Worm (Caenorhabditis elegans) whole organism, L4 larva: Measurements from ENCODE around the gene mdl-1.
A peak's percentile ranks its signal among the peaks of the same experiment; 100 is the strongest.

Experiments
- D1046.2 ChIP-seq: fragments of 200-800 bp; sonication (Bioruptor generic); IDR thresholded peaks from 2 replicates; pipeline ENCODE4 v1.3.6; 2022; ENCODE audit warnings: missing genetic modification characterization, missing compliant biosample characterization
- F10B5.3 ChIP-seq: sonication (generic microtip); optimal IDR thresholded peaks from 2 replicates; lab custom pipeline; 2016; ENCODE audit warnings: mild to moderate bottlenecking, missing genetic modification characterization, missing compliant biosample characterization
- F26F4.8 ChIP-seq: fragments of 200-800 bp; sonication (Bioruptor generic); conservative IDR thresholded peaks from 2 replicates; pipeline ENCODE4 v1.3.6; 2022; ENCODE audit warnings: missing genetic modification characterization, missing compliant biosample characterization
- F49E8.2 ChIP-seq: sonication (generic microtip); optimal IDR thresholded peaks from 2 replicates; lab custom pipeline; 2016; ENCODE audit warnings: missing compliant biosample characterization, mild to moderate bottlenecking, missing genetic modification characterization, borderline replicate concordance
- T20F7.1 ChIP-seq: fragments of 200-800 bp; sonication (Bioruptor generic); optimal IDR thresholded peaks from 2 replicates; lab custom pipeline; 2018; ENCODE audit warnings: mild to moderate bottlenecking, missing genetic modification characterization, missing compliant biosample characterization
- Y105C5A.15 ChIP-seq: fragments of 200-800 bp; sonication (Bioruptor generic); IDR thresholded peaks from 2 replicates; pipeline ENCODE4 v1.3.6; 2022; ENCODE audit warnings: missing genetic modification characterization, missing compliant biosample characterization
- Y5F2A.4 ChIP-seq: fragments of 200-800 bp; sonication (Bioruptor generic); optimal IDR thresholded peaks from 2 replicates; lab custom pipeline; 2018; ENCODE audit warnings: mild to moderate bottlenecking, missing genetic modification characterization, missing compliant biosample characterization
- aha-1 ChIP-seq: fragments of 150-350 bp; peaks from one replicate; lab custom pipeline; 2014; ENCODE audit warnings: missing biosample characterization, missing genetic modification characterization
- ama-1 ChIP-seq: fragments of 150-350 bp; optimal IDR thresholded peaks from 2 replicates; lab custom pipeline; 2014; ENCODE audit warnings: inconsistent platforms, mixed read lengths
- arid-1 ChIP-seq: fragments of 200-800 bp; sonication (Bioruptor generic); conservative IDR thresholded peaks from 2 replicates; pipeline ENCODE4 v1.3.6; 2022; ENCODE audit warnings: missing genetic modification reagents, missing genetic modification characterization, missing compliant biosample characterization
- attf-4 ChIP-seq: sonication (generic microtip); optimal IDR thresholded peaks from 3 replicates; lab custom pipeline; 2017; ENCODE audit warnings: missing biosample characterization, missing genetic modification characterization
- ceh-20 ChIP-seq: fragments of 200-800 bp; sonication (Bioruptor generic); IDR thresholded peaks from 2 replicates; pipeline ENCODE4 v1.3.6; 2022; ENCODE audit warnings: missing genetic modification reagents, missing genetic modification characterization, missing compliant biosample characterization
- ceh-28 ChIP-seq: fragments of 150-350 bp; optimal IDR thresholded peaks from 2 replicates; lab custom pipeline; 2014; ENCODE audit warnings: missing biosample characterization, missing genetic modification reagents, missing genetic modification characterization
- ceh-82 ChIP-seq: sonication (generic microtip); optimal IDR thresholded peaks from 2 replicates; lab custom pipeline; 2017; ENCODE audit warnings: missing biosample characterization, missing genetic modification characterization
- ces-1 ChIP-seq: fragments of 150-350 bp; sonication (generic microtip); optimal IDR thresholded peaks from 4 replicates; lab custom pipeline; 2014; ENCODE audit warnings: missing biosample characterization, missing genetic modification reagents, missing genetic modification characterization
- daf-16 ChIP-seq, 3 experiments: sonication (generic microtip); optimal IDR thresholded peaks; 2 replicates each; lab custom pipeline; 2016 to 2017; ENCODE audit warnings: missing genetic modification characterization in 3 of 3, missing genetic modification reagents in 3 of 3, mild to moderate bottlenecking in 2 of 3, missing compliant biosample characterization in 2 of 3, missing biosample characterization in 1 of 3, moderate library complexity in 1 of 3
- daf-19 ChIP-seq: fragments of 200-800 bp; sonication (Bioruptor generic); conservative IDR thresholded peaks from 2 replicates; pipeline ENCODE4 v1.3.6; 2022; ENCODE audit warnings: missing genetic modification characterization, missing compliant biosample characterization
- daf-8 ChIP-seq: fragments of 200-800 bp; sonication (Bioruptor generic); IDR thresholded peaks from 2 replicates; pipeline ENCODE4 v1.3.6; 2022; ENCODE audit warnings: missing genetic modification characterization, missing compliant biosample characterization
- dmd-8 ChIP-seq: fragments of 200-800 bp; sonication (Bioruptor generic); IDR thresholded peaks from 2 replicates; pipeline ENCODE4 v1.3.6; 2022; ENCODE audit warnings: missing genetic modification characterization, missing compliant biosample characterization
- dmd-9 ChIP-seq: fragments of 200-800 bp; sonication (Bioruptor generic); IDR thresholded peaks from 2 replicates; pipeline ENCODE4 v1.3.6; 2022; ENCODE audit warnings: missing genetic modification reagents, missing genetic modification characterization, missing compliant biosample characterization
- duxl-1 ChIP-seq: sonication (generic microtip); optimal IDR thresholded peaks from 2 replicates; lab custom pipeline; 2016; ENCODE audit warnings: mild to moderate bottlenecking, missing genetic modification characterization, moderate library complexity, missing compliant biosample characterization; ENCODE audit not compliant: poor library complexity
- dve-1 ChIP-seq: sonication (generic microtip); optimal IDR thresholded peaks from 2 replicates; lab custom pipeline; 2017; ENCODE audit warnings: antibody characterized with exemption, mild to moderate bottlenecking, missing genetic modification characterization, missing compliant biosample characterization; ENCODE audit not compliant: insufficient read depth
- fkh-10 ChIP-seq: fragments of 150-350 bp; optimal IDR thresholded peaks from 2 replicates; lab custom pipeline; 2014; ENCODE audit warnings: missing biosample characterization, missing genetic modification reagents, missing genetic modification characterization
- fos-1 ChIP-seq: fragments of 150-350 bp; optimal IDR thresholded peaks from 2 replicates; lab custom pipeline; 2014; ENCODE audit warnings: missing biosample characterization, missing genetic modification characterization
- gei-8 ChIP-seq: fragments of 200-800 bp; sonication (Bioruptor generic); optimal IDR thresholded peaks from 2 replicates; lab custom pipeline; 2018; ENCODE audit warnings: mild to moderate bottlenecking, missing genetic modification characterization, missing compliant biosample characterization
- hmg-1.1 ChIP-seq: fragments of 200-800 bp; sonication (Bioruptor generic); IDR thresholded peaks from 2 replicates; pipeline ENCODE4 v1.3.6; 2022; ENCODE audit warnings: missing genetic modification reagents, missing genetic modification characterization, missing compliant biosample characterization
- jun-1 ChIP-seq: fragments of 150-350 bp; optimal IDR thresholded peaks from 2 replicates; lab custom pipeline; 2014; ENCODE audit warnings: missing biosample characterization, missing genetic modification reagents, missing genetic modification characterization
- lim-7 ChIP-seq: fragments of 200-800 bp; sonication (Bioruptor generic); IDR thresholded peaks from 2 replicates; pipeline ENCODE4 v1.3.6; 2022; ENCODE audit warnings: missing genetic modification characterization, missing compliant biosample characterization
- lin-29 ChIP-seq: fragments of 200-800 bp; sonication (Bioruptor generic); IDR thresholded peaks from 2 replicates; pipeline ENCODE4 v1.3.6; 2022; ENCODE audit warnings: missing genetic modification reagents, missing genetic modification characterization, missing compliant biosample characterization
- lin-38 ChIP-seq: fragments of 200-800 bp; sonication (Bioruptor generic); IDR thresholded peaks from 2 replicates; pipeline ENCODE4 v1.3.6; 2022; ENCODE audit warnings: missing genetic modification reagents, missing genetic modification characterization, missing compliant biosample characterization
- lir-3 ChIP-seq: sonication (generic microtip); optimal IDR thresholded peaks from 2 replicates; lab custom pipeline; 2016; ENCODE audit warnings: mild to moderate bottlenecking, missing genetic modification characterization, missing compliant biosample characterization
- lsy-2 ChIP-seq, 2 experiments: fragments of 150-350 bp in 1 of 2; sonication (generic microtip) in 1 of 2; optimal IDR thresholded peaks; 2 replicates each; lab custom pipeline; 2014 to 2017; ENCODE audit warnings: missing biosample characterization in 2 of 2, missing genetic modification characterization in 2 of 2
- mdl-1 ChIP-seq, 2 experiments: fragments of 150-350 bp in 1 of 2; sonication (generic microtip) in 1 of 2; optimal IDR thresholded peaks; 2 replicates each; lab custom pipeline; 2014 to 2017; ENCODE audit warnings: missing biosample characterization in 2 of 2, missing genetic modification characterization in 2 of 2
- mxl-3 ChIP-seq: fragments of 200-800 bp; sonication (Bioruptor generic); optimal IDR thresholded peaks from 2 replicates; lab custom pipeline; 2018; ENCODE audit warnings: mild to moderate bottlenecking, missing genetic modification characterization, missing compliant biosample characterization
- nhr-10 ChIP-seq: fragments of 150-350 bp; optimal IDR thresholded peaks from 2 replicates; lab custom pipeline; 2014; ENCODE audit warnings: missing biosample characterization, missing genetic modification characterization
- nhr-102 ChIP-seq: sonication (generic microtip); optimal IDR thresholded peaks from 2 replicates; lab custom pipeline; 2016; ENCODE audit warnings: mild to moderate bottlenecking, missing genetic modification characterization, moderate library complexity, missing compliant biosample characterization
- nhr-11 ChIP-seq: fragments of 150-350 bp; optimal IDR thresholded peaks from 2 replicates; lab custom pipeline; 2014; ENCODE audit warnings: missing biosample characterization, missing genetic modification characterization
- nhr-237 ChIP-seq: sonication (generic microtip); optimal IDR thresholded peaks from 2 replicates; lab custom pipeline; 2017; ENCODE audit warnings: missing biosample characterization, missing genetic modification characterization
- nhr-25 ChIP-seq: sonication (generic microtip); optimal IDR thresholded peaks from 2 replicates; lab custom pipeline; 2017; ENCODE audit warnings: missing genetic modification characterization, mild to moderate bottlenecking, missing compliant biosample characterization, antibody characterized with exemption, moderate library complexity, borderline replicate concordance; ENCODE audit not compliant: insufficient read depth
- nhr-6 ChIP-seq: fragments of 150-350 bp; optimal IDR thresholded peaks from 2 replicates; lab custom pipeline; 2014; ENCODE audit warnings: missing biosample characterization, missing genetic modification characterization
- pha-4 ChIP-seq, 2 experiments: fragments of 150-350 bp in 1 of 2; fragments of 200-800 bp in 1 of 2; sonication (Bioruptor generic) in 1 of 2; IDR thresholded peaks in 1 of 2; optimal IDR thresholded peaks in 1 of 2; 2 replicates each; pipeline versions ENCODE4 v1.3.6 to Lab custom; 2014 to 2022; ENCODE audit warnings: missing genetic modification characterization in 2 of 2, missing genetic modification reagents in 2 of 2, missing biosample characterization in 1 of 2, missing compliant biosample characterization in 1 of 2
- sdz-12 ChIP-seq: fragments of 200-800 bp; sonication (Bioruptor generic); optimal IDR thresholded peaks from 2 replicates; lab custom pipeline; 2018; ENCODE audit warnings: mild to moderate bottlenecking, missing genetic modification characterization, missing compliant biosample characterization
- snpc-4 ChIP-seq: fragments of 150-350 bp; optimal IDR thresholded peaks from 2 replicates; lab custom pipeline; 2014; ENCODE audit warnings: missing biosample characterization, missing genetic modification characterization
- spr-1 ChIP-seq: sonication (generic microtip); optimal IDR thresholded peaks from 2 replicates; lab custom pipeline; 2016; ENCODE audit warnings: mild to moderate bottlenecking, missing genetic modification characterization, missing compliant biosample characterization
- unc-130 ChIP-seq: sonication (generic microtip); optimal IDR thresholded peaks from 2 replicates; lab custom pipeline; 2016; ENCODE audit warnings: missing genetic modification reagents, missing genetic modification characterization, missing compliant biosample characterization
- zfp-2 ChIP-seq: sonication (generic microtip); optimal IDR thresholded peaks from 2 replicates; lab custom pipeline; 2016; ENCODE audit warnings: mild to moderate bottlenecking, missing genetic modification characterization, missing compliant biosample characterization
- zip-2 ChIP-seq: fragments of 150-350 bp; optimal IDR thresholded peaks from 2 replicates; lab custom pipeline; 2014; ENCODE audit warnings: missing biosample characterization, missing genetic modification characterization
- ztf-11 ChIP-seq: fragments of 150-350 bp; optimal IDR thresholded peaks from 2 replicates; lab custom pipeline; 2014; ENCODE audit warnings: missing biosample characterization, missing genetic modification characterization
- ztf-7 ChIP-seq: fragments of 150-350 bp; optimal IDR thresholded peaks from 2 replicates; lab custom pipeline; 2014; ENCODE audit warnings: missing biosample characterization, missing genetic modification characterization

mdl-1 gene

ce11 chrX:6749124-6749822 is 7.1 kb downstream of the mdl-1 start (continued):
- no peak for TF ChIP-seq Y5F2A.4 (GFP tag; lab: Kevin White, UChicago)
- peak; percentile 62 for TF ChIP-seq nhr-6
- TF ChIP-seq ama-1 (lab: Kevin White, UChicago), result no peak
- peak in 1 of 2 experiments; percentile 100 for TF ChIP-seq mdl-1 (tag; optimal IDR thresholded peaks at IDR 0.05; lab: Kevin White, UChicago)
- TF ChIP-seq spr-1 (tag; lab: Kevin White, UChicago), result peak; percentile 65
- TF ChIP-seq zip-2, result peak; percentile 41
- TF ChIP-seq lsy-2 (tag; optimal IDR thresholded peaks at IDR 0.05; lab: Kevin White, UChicago), result peak; percentile 37 to 59
- no peak for TF ChIP-seq arid-1 (GFP tag; lab: Robert Waterston, UW)
- no peak for TF ChIP-seq attf-4 (tag; lab: Kevin White, UChicago)
- TF ChIP-seq mxl-3 (GFP tag; lab: Kevin White, UChicago), result peak; percentile 94
- TF ChIP-seq lin-38, result no peak
- peak; percentile 93 for TF ChIP-seq nhr-102 (tag; lab: Kevin White, UChicago)
- TF ChIP-seq fos-1 (tag; lab: Kevin White, UChicago), result no peak
- TF ChIP-seq F49E8.2 (tag; lab: Kevin White, UChicago), result no peak
- TF ChIP-seq daf-19 (GFP tag; lab: Robert Waterston, UW), result peak; percentile 49; the same call in 1 of the 2 replicates
- no peak for TF ChIP-seq ceh-82 (tag; lab: Kevin White, UChicago)
- peak in 1 of 2 experiments; percentile 45 for TF ChIP-seq daf-16 (GFP tag; optimal IDR thresholded peaks at IDR 0.05; lab: Kevin White, UChicago)
- peak; percentile 97 for TF ChIP-seq daf-16 (tag; optimal IDR thresholded peaks at IDR 0.05; lab: Kevin White, UChicago)
- no peak for TF ChIP-seq F26F4.8 (GFP tag; lab: Robert Waterston, UW)
- TF ChIP-seq T20F7.1 (GFP tag; lab: Kevin White, UChicago), result no peak
- peak; percentile 63 for TF ChIP-seq lin-29 (GFP tag; lab: Robert Waterston, UW)
- TF ChIP-seq hmg-1.1 (GFP tag; lab: Robert Waterston, UW), result peak; percentile 28
- TF ChIP-seq ceh-28, result no peak
- TF ChIP-seq unc-130 (GFP tag; lab: Kevin White, UChicago), result no peak
- TF ChIP-seq lim-7 (GFP tag; lab: Robert Waterston, UW), result no peak
- peak; percentile 72 for TF ChIP-seq nhr-25 (tag; lab: Kevin White, UChicago)
- peak; percentile 99 for TF ChIP-seq aha-1 (tag; lab: Kevin White, UChicago)
- TF ChIP-seq ces-1 (GFP tag; lab: Kevin White, UChicago), result no peak
- no peak for TF ChIP-seq nhr-10 (tag; lab: Kevin White, UChicago)
- TF ChIP-seq dve-1 (tag; lab: Kevin White, UChicago), result peak; percentile 82
- TF ChIP-seq F10B5.3 (tag; lab: Kevin White, UChicago), result no peak
- peak; percentile 79 for TF ChIP-seq ztf-7 (tag; lab: Kevin White, UChicago)
- TF ChIP-seq nhr-237 (tag; lab: Kevin White, UChicago), result no peak
- TF ChIP-seq snpc-4 (tag; lab: Kevin White, UChicago), result no peak
- TF ChIP-seq ceh-20, result peak; percentile 84
- TF ChIP-seq pha-4 (GFP tag; IDR thresholded peaks at IDR 0.05; lab: Robert Waterston, UW), result peak; percentile 70
- peak; percentile 37 for TF ChIP-seq pha-4 (tag; optimal IDR thresholded peaks at IDR 0.05; lab: Kevin White, UChicago)
- TF ChIP-seq gei-8 (GFP tag; lab: Kevin White, UChicago), result peak; percentile 85
- no peak for TF ChIP-seq ztf-11 (tag; lab: Kevin White, UChicago)
- no peak for TF ChIP-seq fkh-10 (GFP tag; lab: Kevin White, UChicago)
- TF ChIP-seq zfp-2 (tag; lab: Kevin White, UChicago), result no peak
- TF ChIP-seq jun-1 (tag; lab: Kevin White, UChicago), result no peak
- TF ChIP-seq duxl-1 (tag; lab: Kevin White, UChicago), result peak; percentile 21
- no peak for TF ChIP-seq daf-8 (GFP tag; lab: Robert Waterston, UW)
- 0 out of 2 replicates have a peak, but pooled peaks have one; percentile 31 for TF ChIP-seq D1046.2 (GFP tag; lab: Robert Waterston, UW)
- peak; percentile 8 for TF ChIP-seq sdz-12
- no peak for TF ChIP-seq dmd-8
- TF ChIP-seq Y105C5A.15 (GFP tag; lab: Robert Waterston, UW), result 0 out of 2 replicates have a peak, but pooled peaks have one; percentile 18
- TF ChIP-seq lir-3 (tag; lab: Kevin White, UChicago), result no peak
- TF ChIP-seq nhr-11 (tag; lab: Kevin White, UChicago), result peak; percentile 26
- no peak for TF ChIP-seq dmd-9 (GFP tag; lab: Robert Waterston, UW)
